Fruit fly (Drosophila melanogaster) whole organism, adult: ENCODE data around the gene KLHL18.
A peak's percentile ranks its signal among the peaks of the same experiment; 100 is the strongest.

ENCODE experiments used
- CG11617 ChIP-seq: fragments of 200-800 bp; sonication (Bioruptor generic); optimal IDR thresholded peaks from 2 replicates; lab custom pipeline; 2017; ENCODE audit warnings: mild to moderate bottlenecking, missing biosample characterization, missing genetic modification reagents, missing genetic modification characterization
- CG5204 ChIP-seq: fragments of 200-800 bp; sonication (Bioruptor generic); optimal IDR thresholded peaks from 2 replicates; lab custom pipeline; 2016; ENCODE audit warnings: missing biosample characterization, missing genetic modification characterization
- CG7045 ChIP-seq: fragments of 200-800 bp; sonication (Bioruptor generic); optimal IDR thresholded peaks from 2 replicates; lab custom pipeline; 2017; ENCODE audit warnings: missing biosample characterization, mild to moderate bottlenecking, missing genetic modification characterization
- Crg-1 ChIP-seq: fragments of 200-800 bp; sonication (Bioruptor generic); optimal IDR thresholded peaks from 2 replicates; lab custom pipeline; 2016; ENCODE audit warnings: missing biosample characterization, missing genetic modification characterization
- tj ChIP-seq: fragments of 200-800 bp; sonication (Bioruptor generic); optimal IDR thresholded peaks from 3 replicates; lab custom pipeline; 2017; ENCODE audit warnings: missing biosample characterization, mild to moderate bottlenecking, missing genetic modification characterization, moderate library complexity
- toe ChIP-seq: fragments of 200-800 bp; sonication (Bioruptor generic); optimal IDR thresholded peaks from 2 replicates; lab custom pipeline; 2016; ENCODE audit warnings: missing biosample characterization, missing genetic modification characterization

- TF ChIP-seq CG7045 (GFP tag; lab: Kevin White, UChicago) (peak; percentile 55), tj (peak; percentile 8), CG5204 (no peak), CG11617 (peak; percentile 54), Crg-1 (GFP tag; lab: Kevin White, UChicago) (no peak), toe (GFP tag; lab: Kevin White, UChicago) (peak; percentile 75)
Measured at dm6 chr3R:12016828-12017280, 6.6 kb upstream of the KLHL18 start, which contains the start of the genes DCAF12 and Spt3.
